Worm (Caenorhabditis elegans) whole organism, L2 larva: ENCODE data around the gene asp-13.

Experiments
- alr-1 ChIP-seq: fragments of 150-350 bp; optimal IDR thresholded peaks from 2 replicates; lab custom pipeline; 2014; ENCODE audit warnings: missing biosample characterization, missing genetic modification characterization
- blmp-1 ChIP-seq: sonication (generic microtip); optimal IDR thresholded peaks from 2 replicates; lab custom pipeline; 2017; ENCODE audit warnings: missing genetic modification characterization, mild to moderate bottlenecking, missing compliant biosample characterization, antibody characterized with exemption, moderate library complexity; ENCODE audit not compliant: insufficient read depth
- elt-3 ChIP-seq: sonication (generic microtip); optimal IDR thresholded peaks from 2 replicates; lab custom pipeline; 2017; ENCODE audit warnings: missing biosample characterization, missing genetic modification characterization
- lin-39 ChIP-seq: fragments of 150-350 bp; optimal IDR thresholded peaks from 2 replicates; lab custom pipeline; 2014; ENCODE audit warnings: missing biosample characterization, missing genetic modification reagents, missing genetic modification characterization
- nhr-237 ChIP-seq: fragments of 150-350 bp; optimal IDR thresholded peaks from 2 replicates; lab custom pipeline; 2014; ENCODE audit warnings: missing biosample characterization, missing genetic modification characterization
- nhr-25 ChIP-seq: fragments of 150-350 bp; sonication (generic microtip); optimal IDR thresholded peaks from 3 replicates; lab custom pipeline; 2014; ENCODE audit warnings: missing biosample characterization, missing genetic modification characterization
- ztf-11 ChIP-seq: sonication (generic microtip); optimal IDR thresholded peaks from 2 replicates; lab custom pipeline; 2017; ENCODE audit warnings: missing biosample characterization, missing genetic modification characterization

ce11 chrV:8599192-8599591, 43.8 kb downstream of the asp-13 start, which contains the start of gene F41E6.7:
- TF ChIP-seq ztf-11: no peak
- no peak for TF ChIP-seq blmp-1
- TF ChIP-seq alr-1 (tag; lab: Kevin White, UChicago): no peak
- TF ChIP-seq elt-3 (tag; lab: Kevin White, UChicago): no peak
- TF ChIP-seq nhr-25 (tag; lab: Kevin White, UChicago): no peak
- no peak for TF ChIP-seq nhr-237 (tag; lab: Kevin White, UChicago)
- TF ChIP-seq lin-39 (tag; lab: Kevin White, UChicago): no peak
